Fruit fly (Drosophila melanogaster): ENCODE results near the gene AdoR.
A peak's percentile ranks its signal among the peaks of the same experiment; 100 is the strongest.

The AdoR gene

dm6 chr3R:30170671-30171667 lies 21.6 kb upstream of the AdoR start, which contains the start of gene Rsod:
TSS of gene Rsod (minus strand) at chr3R:30171207.
- TF ChIP-seq gfzf (GFP tag; optimal IDR thresholded peaks at IDR 0.05) (no peak), CG17829 (tag; optimal IDR thresholded peaks at IDR 0.05) (peak; percentile 31), E2f1 (GFP tag; IDR thresholded peaks at IDR 0.05) (peak; percentile 71), zf30C (GFP tag; optimal IDR thresholded peaks at IDR 0.05) (no peak), CG12659 (GFP tag; optimal IDR thresholded peaks at IDR 0.05) (peak; percentile 39), CG11398 (GFP tag; optimal IDR thresholded peaks at IDR 0.05) (no peak), onecut (GFP tag; IDR thresholded peaks at IDR 0.05) (peak; percentile 66), CG7556 (GFP tag; optimal IDR thresholded peaks at IDR 0.05) (peak; percentile 15), nerfin-2 (GFP tag; IDR thresholded peaks at IDR 0.05; ENCODE audit: partially characterized antibody) (no peak), CG7963 (GFP tag; IDR thresholded peaks at IDR 0.05; ENCODE audit: partially characterized antibody) (no peak), CG1024 (GFP tag; IDR thresholded peaks at IDR 0.05) (peak; percentile 35; the same call in 1 of the 2 replicates), chinmo (GFP tag; IDR thresholded peaks at IDR 0.05; ENCODE audit: partially characterized antibody) (peak; percentile 87; the same call in 2 of the 4 replicates), HmgD (GFP tag; optimal IDR thresholded peaks at IDR 0.05) (no peak), chn (GFP tag; optimal IDR thresholded peaks at IDR 0.05) (no peak), Drgx (GFP tag; IDR thresholded peaks at IDR 0.05) (peak; percentile 93), vfl (GFP tag; optimal IDR thresholded peaks at IDR 0.05) (no peak), Pdp1 (GFP tag; optimal IDR thresholded peaks at IDR 0.05) (peak in 1 of 2 experiments; percentile 32), tgo (GFP tag; IDR thresholded peaks at IDR 0.05) (peak; percentile 79), CG13775 (GFP tag; optimal IDR thresholded peaks at IDR 0.05) (peak; percentile 26), Ptx1 (GFP tag; IDR thresholded peaks at IDR 0.05) (peak; percentile 78), Lpt (GFP tag; optimal IDR thresholded peaks at IDR 0.05) (no peak), Six4 (GFP tag; optimal IDR thresholded peaks at IDR 0.05) (peak; percentile 23), CG15479 (GFP tag; optimal IDR thresholded peaks at IDR 0.05) (no peak), Deaf1 (tag; optimal IDR thresholded peaks at IDR 0.05) (peak; percentile 83), CHES-1-like (GFP tag; optimal IDR thresholded peaks at IDR 0.05) (no peak), bsh (GFP tag; optimal IDR thresholded peaks at IDR 0.05) (peak; percentile 53 to 79), pan (optimal IDR thresholded peaks at IDR 0.05) (no peak), pan (GFP tag; optimal IDR thresholded peaks at IDR 0.05 in 1 of 2, IDR thresholded peaks at IDR 0.05 in 1 of 2) (peak in 1 of 2 experiments; percentile 86), bcd (GFP tag; optimal IDR thresholded peaks at IDR 0.05) (peak; percentile 36), ham (GFP tag; IDR thresholded peaks at IDR 0.05) (no peak), pum (GFP tag; optimal IDR thresholded peaks at IDR 0.05) (no peak), C15 (GFP tag; IDR thresholded peaks at IDR 0.05) (no peak), CG9876 (GFP tag; optimal IDR thresholded peaks at IDR 0.05) (no peak), CG4707 (GFP tag; optimal IDR thresholded peaks at IDR 0.05) (no peak), CG10462 (GFP tag; optimal IDR thresholded peaks at IDR 0.05) (no peak), sr (GFP tag; IDR thresholded peaks at IDR 0.05) (peak; percentile 14; the same call in 1 of the 3 replicates), Gug (GFP tag; IDR thresholded peaks at IDR 0.05) (peak; percentile 51; the same call in 2 of the 4 replicates), lola (GFP tag; optimal IDR thresholded peaks at IDR 0.05) (peak in 1 of 3 experiments; percentile 43), CG10565 (GFP tag; optimal IDR thresholded peaks at IDR 0.05) (no peak), ash1 (GFP tag; optimal IDR thresholded peaks at IDR 0.05) (no peak), CG31365 (tag; optimal IDR thresholded peaks at IDR 0.05) (no peak), Stat92E (GFP tag; optimal IDR thresholded peaks at IDR 0.05) (peak in 1 of 3 experiments; percentile 73), CG18262 (tag; optimal IDR thresholded peaks at IDR 0.05) (peak; percentile 68), Side (GFP tag; optimal IDR thresholded peaks at IDR 0.05) (no peak), CG10959 (GFP tag; IDR thresholded peaks at IDR 0.05) (peak; percentile 50; the same call in 1 of the 2 replicates), CG6254 (GFP tag; optimal IDR thresholded peaks at IDR 0.05) (peak; percentile 45), Hmx (GFP tag; optimal IDR thresholded peaks at IDR 0.05) (no peak)

Measured in whole organism, embryonic.